In genomic region chr3R:22719607-22719949, dm6 we compare ENCODE assay signal across 1 fruit fly cellular context.
A peak's percentile ranks its signal among the peaks of the same experiment; 100 is the strongest.
TF ChIP-seq lines count a peak whose summit lies in the region.

No protein-coding gene starts in this region.

TF ChIP-seq in whole organism, embryonic, 481 proteins besides CTCF, POLR2A, EP300 and RAD21 (continued from another document and continues in another):
- TF ChIP-seq CG12942 (GFP tag; optimal IDR thresholded peaks at IDR 0.05; lab: Kevin White, UChicago): no peak
- no peak for TF ChIP-seq CG1792 (GFP tag; optimal IDR thresholded peaks at IDR 0.05; lab: Kevin White, UChicago)
- no peak for TF ChIP-seq h (optimal IDR thresholded peaks at IDR 0.05; lab: Kevin White, UChicago)
- no peak for TF ChIP-seq prd (optimal IDR thresholded peaks at IDR 0.05; lab: Kevin White, UChicago)
- TF ChIP-seq prd (GFP tag; IDR thresholded peaks at IDR 0.05; lab: Robert Waterston, UW): 0 out of 3 replicates have a peak, but pooled peaks have one; percentile 23
- TF ChIP-seq trh (GFP tag; optimal IDR thresholded peaks at IDR 0.05; lab: Kevin White, UChicago): no peak
- no peak for TF ChIP-seq CG12659 (GFP tag; optimal IDR thresholded peaks at IDR 0.05; lab: Kevin White, UChicago)
- no peak for TF ChIP-seq cg (GFP tag; optimal IDR thresholded peaks at IDR 0.05; lab: Kevin White, UChicago)
- TF ChIP-seq hkb (optimal IDR thresholded peaks at IDR 0.05; lab: Kevin White, UChicago): no peak
- 0 out of 2 replicates have a peak, but pooled peaks have one; percentile 15 for TF ChIP-seq hkb (GFP tag; IDR thresholded peaks at IDR 0.05; lab: Robert Waterston, UW)
- no peak for TF ChIP-seq NK7.1 (GFP tag; optimal IDR thresholded peaks at IDR 0.05; lab: Kevin White, UChicago)
- TF ChIP-seq CG8478 (optimal IDR thresholded peaks at IDR 0.05; lab: Kevin White, UChicago): no peak
- TF ChIP-seq zen2 (GFP tag; IDR thresholded peaks at IDR 0.05; lab: Robert Waterston, UW; ENCODE audit: partially characterized antibody): no peak
- TF ChIP-seq nmo (GFP tag; optimal IDR thresholded peaks at IDR 0.05; lab: Kevin White, UChicago): peak; percentile 61
- peak; percentile 72 for TF ChIP-seq zf30C (GFP tag; optimal IDR thresholded peaks at IDR 0.05; lab: Kevin White, UChicago)
- TF ChIP-seq CG32772 (GFP tag; IDR thresholded peaks at IDR 0.05; lab: Robert Waterston, UW): no peak
- TF ChIP-seq jumu (GFP tag; optimal IDR thresholded peaks at IDR 0.05; lab: Kevin White, UChicago): peak; percentile 22
- peak; percentile 10; the same call in 1 of the 2 replicates for TF ChIP-seq CG32532 (GFP tag; IDR thresholded peaks at IDR 0.05; lab: Robert Waterston, UW)
- TF ChIP-seq row (GFP tag; IDR thresholded peaks at IDR 0.05; lab: Robert Waterston, UW): peak; percentile 68
- TF ChIP-seq tup (GFP tag; optimal IDR thresholded peaks at IDR 0.05; lab: Kevin White, UChicago): no peak
- no peak for TF ChIP-seq peb (GFP tag; IDR thresholded peaks at IDR 0.05; lab: Robert Waterston, UW)
- no peak for TF ChIP-seq CG16863 (GFP tag; optimal IDR thresholded peaks at IDR 0.05; lab: Kevin White, UChicago)
- no peak for TF ChIP-seq pb (GFP tag; optimal IDR thresholded peaks at IDR 0.05; lab: Kevin White, UChicago)
- peak; percentile 60 for TF ChIP-seq Blimp-1 (GFP tag; optimal IDR thresholded peaks at IDR 0.05; lab: Kevin White, UChicago)
- TF ChIP-seq Sox102F (GFP tag; optimal IDR thresholded peaks at IDR 0.05; lab: Kevin White, UChicago): peak; percentile 33
- TF ChIP-seq CG31441 (GFP tag; IDR thresholded peaks at IDR 0.05; lab: Robert Waterston, UW): peak; percentile 44; the same call in 1 of the 2 replicates
- TF ChIP-seq CG6765 (GFP tag; optimal IDR thresholded peaks at IDR 0.05; lab: Kevin White, UChicago): no peak
- TF ChIP-seq lmd (GFP tag; IDR thresholded peaks at IDR 0.05; lab: Robert Waterston, UW): peak; percentile 21; the same call in 1 of the 2 replicates
- TF ChIP-seq CG4424 (GFP tag; optimal IDR thresholded peaks at IDR 0.05; lab: Kevin White, UChicago): peak; percentile 19
- TF ChIP-seq lab (GFP tag; optimal IDR thresholded peaks at IDR 0.05; lab: Kevin White, UChicago): peak; percentile 36
- TF ChIP-seq CG2199 (GFP tag; IDR thresholded peaks at IDR 0.05; lab: Robert Waterston, UW): no peak
- peak; percentile 62 for TF ChIP-seq CG17359 (tag; optimal IDR thresholded peaks at IDR 0.05; lab: Kevin White, UChicago)
- no peak for TF ChIP-seq HLHmδ (GFP tag; optimal IDR thresholded peaks at IDR 0.05; lab: Kevin White, UChicago)
- TF ChIP-seq Oli (tag; optimal IDR thresholded peaks at IDR 0.05; lab: Kevin White, UChicago): peak; percentile 44
- TF ChIP-seq CG1233 (GFP tag; optimal IDR thresholded peaks at IDR 0.05; lab: Kevin White, UChicago): peak; percentile 3
- TF ChIP-seq CG15696 (tag; optimal IDR thresholded peaks at IDR 0.05; lab: Kevin White, UChicago): peak; percentile 46
- TF ChIP-seq Hr51 (GFP tag; optimal IDR thresholded peaks at IDR 0.05; lab: Kevin White, UChicago): peak in 1 of 2 experiments; percentile 41
- no peak for TF ChIP-seq btn (GFP tag; optimal IDR thresholded peaks at IDR 0.05; lab: Kevin White, UChicago)
- TF ChIP-seq CrebB (tag; optimal IDR thresholded peaks at IDR 0.05; lab: Kevin White, UChicago): no peak
- peak; percentile 14 for TF ChIP-seq CG12391 (tag; optimal IDR thresholded peaks at IDR 0.05; lab: Kevin White, UChicago)
- TF ChIP-seq nerfin-1 (tag; optimal IDR thresholded peaks at IDR 0.05; lab: Kevin White, UChicago): peak; percentile 71
- no peak for TF ChIP-seq chm (GFP tag; IDR thresholded peaks at IDR 0.05; lab: Robert Waterston, UW)
- TF ChIP-seq CG17829 (tag; optimal IDR thresholded peaks at IDR 0.05; lab: Kevin White, UChicago): peak; percentile 47
- TF ChIP-seq ro (GFP tag; IDR thresholded peaks at IDR 0.05; lab: Robert Waterston, UW): no peak
- peak; percentile 71 for TF ChIP-seq CG18599 (GFP tag; optimal IDR thresholded peaks at IDR 0.05; lab: Kevin White, UChicago)
- TF ChIP-seq CG16779 (GFP tag; IDR thresholded peaks at IDR 0.05; lab: Robert Waterston, UW): no peak
- TF ChIP-seq CG18619 (GFP tag; optimal IDR thresholded peaks at IDR 0.05; lab: Kevin White, UChicago): no peak
- TF ChIP-seq tin (GFP tag; optimal IDR thresholded peaks at IDR 0.05; lab: Kevin White, UChicago): no peak
- TF ChIP-seq phol (tag; optimal IDR thresholded peaks at IDR 0.05; lab: Kevin White, UChicago): peak; percentile 50
- TF ChIP-seq CG32767 (GFP tag; IDR thresholded peaks at IDR 0.05; lab: Robert Waterston, UW): no peak
- TF ChIP-seq sens (GFP tag; lab: Kevin White, UChicago): peak; percentile 86
- no peak for TF ChIP-seq run (tag; optimal IDR thresholded peaks at IDR 0.05; lab: Kevin White, UChicago)
- TF ChIP-seq bcd (GFP tag; optimal IDR thresholded peaks at IDR 0.05; lab: Kevin White, UChicago): peak; percentile 7
- no peak for TF ChIP-seq Usf (GFP tag; optimal IDR thresholded peaks at IDR 0.05; lab: Kevin White, UChicago)
- no peak for TF ChIP-seq Hr78 (GFP tag; optimal IDR thresholded peaks at IDR 0.05; lab: Kevin White, UChicago)
- no peak for TF ChIP-seq corto (GFP tag; optimal IDR thresholded peaks at IDR 0.05; lab: Kevin White, UChicago)
- TF ChIP-seq CG12071 (GFP tag; optimal IDR thresholded peaks at IDR 0.05; lab: Kevin White, UChicago): peak; percentile 7
- no peak for TF ChIP-seq Dip2 (GFP tag; IDR thresholded peaks at IDR 0.05; lab: Robert Waterston, UW)
- peak; percentile 40; the same call in 1 of the 3 replicates for TF ChIP-seq ci (GFP tag; IDR thresholded peaks at IDR 0.05; lab: Robert Waterston, UW)
- no peak for TF ChIP-seq Bdp1 (GFP tag; optimal IDR thresholded peaks at IDR 0.05; lab: Kevin White, UChicago)
- no peak for TF ChIP-seq YL-1 (GFP tag; optimal IDR thresholded peaks at IDR 0.05; lab: Kevin White, UChicago)
- peak; percentile 33 for TF ChIP-seq CG13424 (tag; optimal IDR thresholded peaks at IDR 0.05; lab: Kevin White, UChicago)
- peak; percentile 57 for TF ChIP-seq seq (GFP tag; IDR thresholded peaks at IDR 0.05; lab: Robert Waterston, UW)
- TF ChIP-seq Meics (GFP tag; optimal IDR thresholded peaks at IDR 0.05; lab: Kevin White, UChicago): peak; percentile 6
- TF ChIP-seq Ssrp (tag; optimal IDR thresholded peaks at IDR 0.05; lab: Kevin White, UChicago): peak; percentile 31
- TF ChIP-seq CG7839 (tag; optimal IDR thresholded peaks at IDR 0.05; lab: Kevin White, UChicago): peak; percentile 55
- TF ChIP-seq CG15269 (tag; optimal IDR thresholded peaks at IDR 0.05; lab: Kevin White, UChicago): no peak
- no peak for TF ChIP-seq gfzf (GFP tag; optimal IDR thresholded peaks at IDR 0.05; lab: Kevin White, UChicago)
- no peak for TF ChIP-seq ken (GFP tag; IDR thresholded peaks at IDR 0.05; lab: Robert Waterston, UW)
- no peak for TF ChIP-seq CG4404 (GFP tag; IDR thresholded peaks at IDR 0.05; lab: Robert Waterston, UW)
- TF ChIP-seq bab2 (GFP tag; optimal IDR thresholded peaks at IDR 0.05; lab: Kevin White, UChicago): peak; percentile 35
- TF ChIP-seq shn (GFP tag; optimal IDR thresholded peaks at IDR 0.05; lab: Kevin White, UChicago): no peak
- TF ChIP-seq lola (GFP tag; optimal IDR thresholded peaks at IDR 0.05; lab: Kevin White, UChicago): peak in 1 of 3 experiments; percentile 26
- TF ChIP-seq Ptx1 (GFP tag; IDR thresholded peaks at IDR 0.05; lab: Robert Waterston, UW): 0 out of 2 replicates have a peak, but pooled peaks have one; percentile 30
- TF ChIP-seq scrt (GFP tag; optimal IDR thresholded peaks at IDR 0.05; lab: Kevin White, UChicago): no peak
- TF ChIP-seq CG9727 (GFP tag; optimal IDR thresholded peaks at IDR 0.05; lab: Kevin White, UChicago): peak; percentile 44
- TF ChIP-seq CG3281 (GFP tag; optimal IDR thresholded peaks at IDR 0.05; lab: Kevin White, UChicago): no peak
- no peak for TF ChIP-seq slou (GFP tag; optimal IDR thresholded peaks at IDR 0.05; lab: Kevin White, UChicago)
- TF ChIP-seq CG4730 (GFP tag; IDR thresholded peaks at IDR 0.05; lab: Robert Waterston, UW): no peak
- TF ChIP-seq Xrp1 (GFP tag; IDR thresholded peaks at IDR 0.05; lab: Robert Waterston, UW): peak; percentile 60
- TF ChIP-seq sug (tag; optimal IDR thresholded peaks at IDR 0.05; lab: Kevin White, UChicago): no peak
- peak; percentile 60 for TF ChIP-seq CG2678 (tag; optimal IDR thresholded peaks at IDR 0.05; lab: Kevin White, UChicago)
- TF ChIP-seq esg (GFP tag; conservative IDR thresholded peaks at IDR 0.05; lab: Robert Waterston, UW): peak; percentile 23; the same call in 1 of the 2 replicates
- peak; percentile 27 for TF ChIP-seq pnt (GFP tag; optimal IDR thresholded peaks at IDR 0.05; lab: Kevin White, UChicago)
- TF ChIP-seq CG10267 (tag; optimal IDR thresholded peaks at IDR 0.05; lab: Kevin White, UChicago): peak; percentile 51
- TF ChIP-seq H2.0 (GFP tag; IDR thresholded peaks at IDR 0.05; lab: Robert Waterston, UW): peak; percentile 34
- 0 out of 2 replicates have a peak, but pooled peaks have one; percentile 11 for TF ChIP-seq E2f1 (GFP tag; IDR thresholded peaks at IDR 0.05; lab: Robert Waterston, UW)
- 0 out of 2 replicates have a peak, but pooled peaks have one; percentile 18 for TF ChIP-seq CG3847 (GFP tag; IDR thresholded peaks at IDR 0.05; lab: Robert Waterston, UW)
- no peak for TF ChIP-seq Rx (GFP tag; IDR thresholded peaks at IDR 0.05; lab: Robert Waterston, UW)
- TF ChIP-seq CG2712 (tag; optimal IDR thresholded peaks at IDR 0.05; lab: Kevin White, UChicago): peak; percentile 62
- no peak for TF ChIP-seq Mrtf (GFP tag; IDR thresholded peaks at IDR 0.05; lab: Robert Waterston, UW)
- TF ChIP-seq trem (tag; optimal IDR thresholded peaks at IDR 0.05; lab: Kevin White, UChicago): peak; percentile 37
- no peak for TF ChIP-seq tio (GFP tag; optimal IDR thresholded peaks at IDR 0.05; lab: Kevin White, UChicago)
- TF ChIP-seq Nf-YA (GFP tag; IDR thresholded peaks at IDR 0.05; lab: Robert Waterston, UW): no peak
- peak; percentile 33 for TF ChIP-seq fd96Cb (tag; optimal IDR thresholded peaks at IDR 0.05; lab: Kevin White, UChicago)
- peak; percentile 23 for TF ChIP-seq CG9817 (tag; optimal IDR thresholded peaks at IDR 0.05; lab: Kevin White, UChicago)
- peak; percentile 14 for TF ChIP-seq CG5180 (GFP tag; optimal IDR thresholded peaks at IDR 0.05; lab: Kevin White, UChicago)
- peak; percentile 43; the same call in 1 of the 3 replicates for TF ChIP-seq CG17361 (GFP tag; IDR thresholded peaks at IDR 0.05; lab: Robert Waterston, UW)
- peak; percentile 59 for TF ChIP-seq CG18262 (tag; optimal IDR thresholded peaks at IDR 0.05; lab: Kevin White, UChicago)
- peak; percentile 67 for TF ChIP-seq gem (tag; optimal IDR thresholded peaks at IDR 0.05; lab: Kevin White, UChicago)
- peak; percentile 20 for TF ChIP-seq Xbp1 (GFP tag; optimal IDR thresholded peaks at IDR 0.05; lab: Kevin White, UChicago)
- 0 out of 2 replicates have a peak, but pooled peaks have one; percentile 18 for TF ChIP-seq slbo (GFP tag; IDR thresholded peaks at IDR 0.05; lab: Robert Waterston, UW)
- peak; percentile 16 for TF ChIP-seq zen (tag; optimal IDR thresholded peaks at IDR 0.05; lab: Kevin White, UChicago)
- peak; percentile 25 for TF ChIP-seq CG8924 (tag; optimal IDR thresholded peaks at IDR 0.05; lab: Kevin White, UChicago)
- TF ChIP-seq nerfin-2 (GFP tag; IDR thresholded peaks at IDR 0.05; lab: Robert Waterston, UW; ENCODE audit: partially characterized antibody): no peak
- TF ChIP-seq vvl (GFP tag; IDR thresholded peaks at IDR 0.05; lab: Robert Waterston, UW): 0 out of 2 replicates have a peak, but pooled peaks have one; percentile 23
- TF ChIP-seq Hr39 (optimal IDR thresholded peaks at IDR 0.05; lab: Kevin White, UChicago): no peak
- no peak for TF ChIP-seq az2 (GFP tag; optimal IDR thresholded peaks at IDR 0.05; lab: Kevin White, UChicago)
- 0 out of 3 replicates have a peak, but pooled peaks have one; percentile 25 for TF ChIP-seq B-H1 (GFP tag; IDR thresholded peaks at IDR 0.05; lab: Robert Waterston, UW)
- TF ChIP-seq CG1529 (GFP tag; optimal IDR thresholded peaks at IDR 0.05; lab: Kevin White, UChicago): no peak
- TF ChIP-seq lilli (GFP tag; optimal IDR thresholded peaks at IDR 0.05; lab: Kevin White, UChicago): peak; percentile 14
- no peak for TF ChIP-seq ase (GFP tag; IDR thresholded peaks at IDR 0.05; lab: Robert Waterston, UW)
- peak; percentile 21 for TF ChIP-seq pum (GFP tag; optimal IDR thresholded peaks at IDR 0.05; lab: Kevin White, UChicago)
- TF ChIP-seq gsb-n (tag; optimal IDR thresholded peaks at IDR 0.05; lab: Kevin White, UChicago): no peak
- TF ChIP-seq Side (GFP tag; optimal IDR thresholded peaks at IDR 0.05; lab: Kevin White, UChicago): peak; percentile 9
- TF ChIP-seq Tbp (GFP tag; optimal IDR thresholded peaks at IDR 0.05; lab: Kevin White, UChicago): no peak
- TF ChIP-seq CG1603 (tag; optimal IDR thresholded peaks at IDR 0.05; lab: Kevin White, UChicago): peak; percentile 47
- no peak for TF ChIP-seq CG4707 (GFP tag; optimal IDR thresholded peaks at IDR 0.05; lab: Kevin White, UChicago)
- peak; percentile 65 for TF ChIP-seq dmrt99B (tag; optimal IDR thresholded peaks at IDR 0.05; lab: Kevin White, UChicago)
- peak; percentile 32 for TF ChIP-seq dmrt11E (tag; optimal IDR thresholded peaks at IDR 0.05; lab: Kevin White, UChicago)
- TF ChIP-seq Fer3 (tag; optimal IDR thresholded peaks at IDR 0.05; lab: Kevin White, UChicago): peak; percentile 16
- TF ChIP-seq Ada2b (GFP tag; IDR thresholded peaks at IDR 0.05; lab: Robert Waterston, UW): no peak
- no peak for TF ChIP-seq lbe (GFP tag; optimal IDR thresholded peaks at IDR 0.05; lab: Kevin White, UChicago)
- TF ChIP-seq sisA (GFP tag; IDR thresholded peaks at IDR 0.05; lab: Robert Waterston, UW): peak; percentile 44; the same call in 1 of the 2 replicates
- TF ChIP-seq CG17328 (GFP tag; IDR thresholded peaks at IDR 0.05; lab: Robert Waterston, UW): no peak; the same call in 1 of the 2 replicates
- TF ChIP-seq CG2875 (GFP tag; optimal IDR thresholded peaks at IDR 0.05; lab: Kevin White, UChicago): no peak
- TF ChIP-seq bsh (GFP tag; optimal IDR thresholded peaks at IDR 0.05; lab: Kevin White, UChicago): peak in 1 of 2 experiments; percentile 48
- no peak for TF ChIP-seq Stat92E (GFP tag; optimal IDR thresholded peaks at IDR 0.05; lab: Kevin White, UChicago)
- peak; percentile 40 for TF ChIP-seq CoRest (tag; optimal IDR thresholded peaks at IDR 0.05; lab: Kevin White, UChicago)
- no peak for TF ChIP-seq Spps (tag; optimal IDR thresholded peaks at IDR 0.05; lab: Kevin White, UChicago)
- TF ChIP-seq CG6813 (GFP tag; optimal IDR thresholded peaks at IDR 0.05; lab: Kevin White, UChicago): peak; percentile 12
- TF ChIP-seq CG7556 (GFP tag; optimal IDR thresholded peaks at IDR 0.05; lab: Kevin White, UChicago): peak; percentile 46
- no peak for TF ChIP-seq CG9609 (GFP tag; optimal IDR thresholded peaks at IDR 0.05; lab: Kevin White, UChicago)
